Fruit fly (Drosophila melanogaster) whole organism, embryonic: ENCODE data around the gene CG4880.

ENCODE experiments used
- CG2129 ChIP-seq: fragments of 200-800 bp; sonication (Bioruptor generic); IDR thresholded peaks from 2 replicates; pipeline ENCODE4 v1.3.6; 2022; ENCODE audit warnings: missing biosample characterization, missing genetic modification characterization; ENCODE audit not compliant: partially characterized antibody
- CG8944 ChIP-seq: fragments of 200-800 bp; sonication (Bioruptor generic); optimal IDR thresholded peaks from 3 replicates; lab custom pipeline; 2016; ENCODE audit warnings: missing biosample characterization, missing genetic modification characterization
- Fer2 ChIP-seq: fragments of 200-800 bp; sonication (Bioruptor generic); optimal IDR thresholded peaks from 2 replicates; lab custom pipeline; 2018; ENCODE audit warnings: missing biosample characterization, mild to moderate bottlenecking, missing genetic modification characterization, moderate library complexity
- ash1 ChIP-seq: fragments of 200-800 bp; sonication (Bioruptor generic); optimal IDR thresholded peaks from 2 replicates; lab custom pipeline; 2018; ENCODE audit warnings: missing biosample characterization, mild to moderate bottlenecking, missing genetic modification characterization
- gem ChIP-seq: fragments of 200-800 bp; sonication (Bioruptor generic); optimal IDR thresholded peaks from 2 replicates; lab custom pipeline; 2019; ENCODE audit warnings: missing biosample characterization, mild to moderate bottlenecking, missing genetic modification characterization, moderate library complexity
- lola ChIP-seq, 3 experiments: fragments of >200 bp in 2 of 3; fragments of 200-800 bp in 1 of 3; sonication (Bioruptor generic) in 1 of 3; optimal IDR thresholded peaks; 2 replicates each; lab custom pipeline; 2017 to 2019; ENCODE audit warnings: missing biosample characterization in 3 of 3, missing genetic modification characterization in 3 of 3, mild to moderate bottlenecking in 1 of 3, moderate library complexity in 1 of 3

DNA sequence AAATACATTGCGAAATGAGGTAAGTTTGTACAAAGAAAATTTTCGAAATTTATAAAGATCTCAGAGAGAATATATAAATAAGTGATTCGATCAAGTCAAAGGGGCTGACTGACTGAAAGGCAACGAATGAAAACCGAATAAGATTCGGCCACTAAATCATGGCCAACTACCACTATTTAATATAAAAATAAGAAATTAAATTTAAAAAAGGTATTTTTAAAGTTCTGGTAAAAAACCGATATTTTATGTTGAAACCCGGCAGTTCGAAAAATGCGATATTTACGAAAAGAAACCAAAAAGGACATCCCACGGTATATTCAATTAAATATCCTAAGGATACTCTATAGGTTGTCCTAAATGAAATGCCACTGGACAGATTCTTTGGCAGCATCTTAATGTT lies 10.5 kb downstream of the CG4880 start, which contains the start of gene CG33252:
- TF ChIP-seq CG2129 (GFP tag; lab: Robert Waterston, UW) (no peak), Fer2 (tag; lab: Kevin White, UChicago) (no peak), gem (tag; lab: Kevin White, UChicago) (no peak), CG8944 (no peak), lola (GFP tag; optimal IDR thresholded peaks at IDR 0.05; lab: Kevin White, UChicago) (no peak), ash1 (GFP tag; lab: Kevin White, UChicago) (no peak)
